Worm (Caenorhabditis elegans) whole organism, L2 larva: Measurements from ENCODE around the gene C17H11.4.

Source experiments
- C34F6.9 ChIP-seq: fragments of 150-350 bp; optimal IDR thresholded peaks from 2 replicates; lab custom pipeline; 2014; ENCODE audit warnings: missing biosample characterization, missing genetic modification characterization
- F13H6.1 ChIP-seq: sonication (generic microtip); optimal IDR thresholded peaks from 2 replicates; lab custom pipeline; 2016; ENCODE audit warnings: missing genetic modification characterization, missing compliant biosample characterization
- R02D3.7 ChIP-seq: fragments of 150-350 bp; optimal IDR thresholded peaks from 2 replicates; lab custom pipeline; 2014; ENCODE audit warnings: missing biosample characterization, missing genetic modification characterization
- Y55F3AM.14 ChIP-seq: fragments of 200-800 bp; sonication (Bioruptor generic); optimal IDR thresholded peaks from 2 replicates; lab custom pipeline; 2018; ENCODE audit warnings: mild to moderate bottlenecking, missing genetic modification characterization, missing compliant biosample characterization
- ZK546.5 ChIP-seq: sonication (generic microtip); optimal IDR thresholded peaks from 2 replicates; lab custom pipeline; 2017; ENCODE audit warnings: missing biosample characterization, missing genetic modification characterization
- alr-1 ChIP-seq: fragments of 150-350 bp; optimal IDR thresholded peaks from 2 replicates; lab custom pipeline; 2014; ENCODE audit warnings: missing biosample characterization, missing genetic modification characterization
- aly-2 ChIP-seq: fragments of 150-350 bp; optimal IDR thresholded peaks from 2 replicates; lab custom pipeline; 2014; ENCODE audit warnings: missing biosample characterization, missing genetic modification characterization
- ama-1 ChIP-seq: fragments of 150-350 bp; optimal IDR thresholded peaks from 2 replicates; lab custom pipeline; 2018; ENCODE audit warnings: inconsistent platforms
- blmp-1 ChIP-seq: sonication (generic microtip); optimal IDR thresholded peaks from 2 replicates; lab custom pipeline; 2017; ENCODE audit warnings: missing genetic modification characterization, mild to moderate bottlenecking, missing compliant biosample characterization, antibody characterized with exemption, moderate library complexity; ENCODE audit not compliant: insufficient read depth
- ceh-16 ChIP-seq: fragments of 150-350 bp; optimal IDR thresholded peaks from 2 replicates; lab custom pipeline; 2014; ENCODE audit warnings: missing biosample characterization, missing genetic modification characterization
- ceh-82 ChIP-seq: fragments of 150-350 bp; optimal IDR thresholded peaks from 2 replicates; lab custom pipeline; 2014; ENCODE audit warnings: missing biosample characterization, missing genetic modification characterization
- crh-2 ChIP-seq: sonication (generic microtip); optimal IDR thresholded peaks from 2 replicates; lab custom pipeline; 2017; ENCODE audit warnings: missing biosample characterization, missing genetic modification characterization
- dmd-4 ChIP-seq: sonication (generic microtip); optimal IDR thresholded peaks from 2 replicates; lab custom pipeline; 2017; ENCODE audit warnings: missing biosample characterization, missing genetic modification characterization
- egl-27 ChIP-seq: sonication (generic microtip); optimal IDR thresholded peaks from 3 replicates; lab custom pipeline; 2017; ENCODE audit warnings: missing biosample characterization, missing genetic modification reagents, missing genetic modification characterization
- elt-1 ChIP-seq: fragments of 150-350 bp; optimal IDR thresholded peaks from 2 replicates; lab custom pipeline; 2014; ENCODE audit warnings: missing biosample characterization, missing genetic modification characterization
- elt-3 ChIP-seq: sonication (generic microtip); optimal IDR thresholded peaks from 2 replicates; lab custom pipeline; 2017; ENCODE audit warnings: missing biosample characterization, missing genetic modification characterization
- fos-1 ChIP-seq: fragments of 150-350 bp; optimal IDR thresholded peaks from 2 replicates; lab custom pipeline; 2014; ENCODE audit warnings: missing biosample characterization, missing genetic modification characterization
- gmeb-1 ChIP-seq: fragments of 150-350 bp; optimal IDR thresholded peaks from 2 replicates; lab custom pipeline; 2014; ENCODE audit warnings: missing biosample characterization, missing genetic modification characterization
- lin-11 ChIP-seq: fragments of 150-350 bp; sonication (generic microtip); optimal IDR thresholded peaks from 2 replicates; lab custom pipeline; 2014; ENCODE audit warnings: missing biosample characterization, missing genetic modification characterization, inconsistent platforms, mixed read lengths
- lin-13 ChIP-seq: fragments of 150-350 bp; optimal IDR thresholded peaks from 2 replicates; lab custom pipeline; 2014; ENCODE audit warnings: missing biosample characterization, missing genetic modification reagents, missing genetic modification characterization
- lin-39 ChIP-seq: fragments of 150-350 bp; optimal IDR thresholded peaks from 2 replicates; lab custom pipeline; 2014; ENCODE audit warnings: missing biosample characterization, missing genetic modification reagents, missing genetic modification characterization
- lsy-2 ChIP-seq, 2 experiments: fragments of 150-350 bp in 1 of 2; sonication (generic microtip) in 1 of 2; optimal IDR thresholded peaks; 2 replicates each; lab custom pipeline; 2014 to 2017; ENCODE audit warnings: missing biosample characterization in 2 of 2, missing genetic modification characterization in 2 of 2
- mab-5 ChIP-seq: fragments of 150-350 bp; optimal IDR thresholded peaks from 2 replicates; lab custom pipeline; 2014; ENCODE audit warnings: missing biosample characterization, missing genetic modification characterization
- mbf-1 ChIP-seq: sonication (generic microtip); optimal IDR thresholded peaks from 2 replicates; lab custom pipeline; 2017; ENCODE audit warnings: missing biosample characterization, missing genetic modification characterization
- mdl-1 ChIP-seq, 2 experiments: fragments of 150-350 bp in 1 of 2; sonication (generic microtip) in 1 of 2; optimal IDR thresholded peaks; 2 replicates each; lab custom pipeline; 2017; ENCODE audit warnings: missing biosample characterization in 2 of 2, missing genetic modification characterization in 2 of 2
- nhr-10 ChIP-seq: sonication (generic microtip); optimal IDR thresholded peaks from 2 replicates; lab custom pipeline; 2017; ENCODE audit warnings: missing biosample characterization, missing genetic modification characterization
- nhr-11 ChIP-seq: fragments of 150-350 bp; optimal IDR thresholded peaks from 2 replicates; lab custom pipeline; 2014; ENCODE audit warnings: missing biosample characterization, missing genetic modification characterization
- nhr-12 ChIP-seq: fragments of 150-350 bp; optimal IDR thresholded peaks from 2 replicates; lab custom pipeline; 2014; ENCODE audit warnings: missing biosample characterization, missing genetic modification characterization
- nhr-129 ChIP-seq: fragments of 150-350 bp; optimal IDR thresholded peaks from 2 replicates; lab custom pipeline; 2014; ENCODE audit warnings: missing biosample characterization, missing genetic modification characterization
- nhr-21 ChIP-seq: fragments of 150-350 bp; optimal IDR thresholded peaks from 2 replicates; lab custom pipeline; 2014; ENCODE audit warnings: missing biosample characterization, missing genetic modification characterization
- nhr-23 ChIP-seq: fragments of 150-350 bp; optimal IDR thresholded peaks from 2 replicates; lab custom pipeline; 2014; ENCODE audit warnings: missing biosample characterization, missing genetic modification reagents, missing genetic modification characterization
- nhr-237 ChIP-seq: fragments of 150-350 bp; optimal IDR thresholded peaks from 2 replicates; lab custom pipeline; 2014; ENCODE audit warnings: missing biosample characterization, missing genetic modification characterization
- nhr-25 ChIP-seq: fragments of 150-350 bp; sonication (generic microtip); optimal IDR thresholded peaks from 3 replicates; lab custom pipeline; 2014; ENCODE audit warnings: missing biosample characterization, missing genetic modification characterization
- nhr-6 ChIP-seq: fragments of 150-350 bp; optimal IDR thresholded peaks from 2 replicates; lab custom pipeline; 2014; ENCODE audit warnings: missing biosample characterization, missing genetic modification characterization
- nhr-77 ChIP-seq: fragments of 150-350 bp; optimal IDR thresholded peaks from 2 replicates; lab custom pipeline; 2014; ENCODE audit warnings: missing biosample characterization, missing genetic modification characterization
- peb-1 ChIP-seq: fragments of 150-350 bp; optimal IDR thresholded peaks from 2 replicates; lab custom pipeline; 2014; ENCODE audit warnings: missing biosample characterization, missing genetic modification characterization
- sem-4 ChIP-seq: fragments of 150-350 bp; optimal IDR thresholded peaks from 2 replicates; lab custom pipeline; 2014; ENCODE audit warnings: missing biosample characterization, missing genetic modification reagents, missing genetic modification characterization
- skn-1 ChIP-seq: sonication (generic microtip); optimal IDR thresholded peaks from 2 replicates; lab custom pipeline; 2017; ENCODE audit warnings: missing biosample characterization, missing genetic modification characterization
- sma-3 ChIP-seq: sonication (generic microtip); optimal IDR thresholded peaks from 2 replicates; lab custom pipeline; 2016; ENCODE audit warnings: missing genetic modification reagents, missing genetic modification characterization, missing compliant biosample characterization
- sma-9 ChIP-seq, 2 experiments: fragments of 150-350 bp in 1 of 2; sonication (generic microtip) in 1 of 2; optimal IDR thresholded peaks; 2 replicates each; lab custom pipeline; 2014 to 2016; ENCODE audit warnings: missing genetic modification characterization in 2 of 2, mild to moderate bottlenecking in 1 of 2, missing biosample characterization in 1 of 2, missing compliant biosample characterization in 1 of 2, missing genetic modification reagents in 1 of 2, moderate library complexity in 1 of 2
- snpc-4 ChIP-seq: fragments of 150-350 bp; optimal IDR thresholded peaks from 2 replicates; lab custom pipeline; 2014; ENCODE audit warnings: missing biosample characterization, missing genetic modification characterization
- unc-39 ChIP-seq: fragments of 150-350 bp; optimal IDR thresholded peaks from 2 replicates; lab custom pipeline; 2014; ENCODE audit warnings: missing biosample characterization, missing genetic modification characterization
- unc-55 ChIP-seq: fragments of 150-350 bp; sonication (generic microtip); optimal IDR thresholded peaks from 3 replicates; lab custom pipeline; 2014; ENCODE audit warnings: missing biosample characterization, missing genetic modification reagents, missing genetic modification characterization
- unc-62 ChIP-seq: fragments of 150-350 bp; optimal IDR thresholded peaks from 2 replicates; lab custom pipeline; 2014; ENCODE audit warnings: missing biosample characterization, missing genetic modification reagents, missing genetic modification characterization
- zag-1 ChIP-seq: fragments of 150-350 bp; optimal IDR thresholded peaks from 2 replicates; lab custom pipeline; 2014; ENCODE audit warnings: missing biosample characterization, missing genetic modification characterization
- ztf-1 ChIP-seq: fragments of 200-800 bp; sonication (Bioruptor generic); conservative IDR thresholded peaks from 2 replicates; pipeline ENCODE4 v1.3.6; 2022; ENCODE audit warnings: missing genetic modification characterization, missing compliant biosample characterization
- ztf-11 ChIP-seq: sonication (generic microtip); optimal IDR thresholded peaks from 2 replicates; lab custom pipeline; 2017; ENCODE audit warnings: missing biosample characterization, missing genetic modification characterization
- ztf-4 ChIP-seq: fragments of 150-350 bp; optimal IDR thresholded peaks from 2 replicates; lab custom pipeline; 2014; ENCODE audit warnings: missing biosample characterization, missing genetic modification characterization

C17H11.4 gene

ce11 chrX:8210999-8211398, 29.6 kb upstream of the C17H11.4 start, which contains the start of gene cdd-1:
Gene cdd-1, minus strand, starts transcription at chrX:8211149.
- peak; percentile 66 for TF ChIP-seq sma-9 (GFP tag; optimal IDR thresholded peaks at IDR 0.05; lab: Kevin White, UChicago)
- TF ChIP-seq sma-9 (tag; optimal IDR thresholded peaks at IDR 0.05; lab: Kevin White, UChicago): no peak
- TF ChIP-seq lin-13: no peak
- TF ChIP-seq gmeb-1 (tag; lab: Kevin White, UChicago): peak; percentile 43
- no peak for TF ChIP-seq nhr-25 (tag; lab: Kevin White, UChicago)
- TF ChIP-seq lsy-2 (tag; optimal IDR thresholded peaks at IDR 0.05; lab: Kevin White, UChicago): peak in 1 of 2 experiments; percentile 14
- no peak for TF ChIP-seq Y55F3AM.14
- peak; percentile 19 for TF ChIP-seq ama-1 (lab: Kevin White, UChicago)
- TF ChIP-seq sma-3 (GFP tag; lab: Kevin White, UChicago): peak; percentile 44
- peak; percentile 43 for TF ChIP-seq F13H6.1
- no peak for TF ChIP-seq ztf-4 (tag; lab: Kevin White, UChicago)
- TF ChIP-seq unc-62 (GFP tag; lab: Kevin White, UChicago): no peak
- no peak for TF ChIP-seq unc-39
- TF ChIP-seq fos-1 (tag; lab: Kevin White, UChicago): peak; percentile 60
- no peak for TF ChIP-seq ZK546.5 (tag; lab: Kevin White, UChicago)
- no peak for TF ChIP-seq ceh-16 (tag; lab: Kevin White, UChicago)
- no peak for TF ChIP-seq nhr-10 (tag; lab: Kevin White, UChicago)
- TF ChIP-seq nhr-129 (tag; lab: Kevin White, UChicago): peak; percentile 4
- no peak for TF ChIP-seq nhr-237 (tag; lab: Kevin White, UChicago)
- no peak for TF ChIP-seq nhr-11 (tag; lab: Kevin White, UChicago)
- TF ChIP-seq ztf-1 (GFP tag; lab: Robert Waterston, UW): no peak
- peak; percentile 79 for TF ChIP-seq crh-2 (tag; lab: Kevin White, UChicago)
- TF ChIP-seq blmp-1: peak; percentile 2
- no peak for TF ChIP-seq nhr-77 (tag; lab: Kevin White, UChicago)
- no peak for TF ChIP-seq unc-55 (GFP tag; lab: Kevin White, UChicago)
- no peak for TF ChIP-seq nhr-6 (tag; lab: Kevin White, UChicago)
- TF ChIP-seq mab-5 (tag; lab: Kevin White, UChicago): no peak

- TF ChIP-seq mbf-1 (tag; lab: Kevin White, UChicago) (no peak), unc-55 (GFP tag; lab: Kevin White, UChicago) (peak; percentile 87), aly-2 (no peak), egl-27 (tag; lab: Kevin White, UChicago) (no peak), sma-3 (GFP tag; lab: Kevin White, UChicago) (no peak), dmd-4 (tag; lab: Kevin White, UChicago) (no peak), sma-9 (GFP tag; optimal IDR thresholded peaks at IDR 0.05; lab: Kevin White, UChicago) (peak; percentile 68), sma-9 (tag; optimal IDR thresholded peaks at IDR 0.05; lab: Kevin White, UChicago) (no peak), nhr-23 (tag; lab: Kevin White, UChicago) (no peak), sem-4 (tag; lab: Kevin White, UChicago) (no peak), ceh-82 (tag; lab: Kevin White, UChicago) (no peak), lin-11 (peak; percentile 3), ztf-1 (GFP tag; lab: Robert Waterston, UW) (no peak), Y55F3AM.14 (no peak), ztf-4 (tag; lab: Kevin White, UChicago) (no peak), lsy-2 (tag; optimal IDR thresholded peaks at IDR 0.05; lab: Kevin White, UChicago) (peak in 1 of 2 experiments; percentile 60), ZK546.5 (tag; lab: Kevin White, UChicago) (no peak), nhr-12 (tag; lab: Kevin White, UChicago) (no peak), mdl-1 (tag; optimal IDR thresholded peaks at IDR 0.05; lab: Kevin White, UChicago) (peak in 1 of 2 experiments; percentile 58), ceh-16 (tag; lab: Kevin White, UChicago) (no peak), crh-2 (tag; lab: Kevin White, UChicago) (peak; percentile 33), nhr-25 (tag; lab: Kevin White, UChicago) (no peak), skn-1 (tag; lab: Kevin White, UChicago) (no peak), mab-5 (tag; lab: Kevin White, UChicago) (no peak), nhr-77 (tag; lab: Kevin White, UChicago) (no peak), nhr-10 (tag; lab: Kevin White, UChicago) (no peak), F13H6.1 (peak; percentile 56), nhr-129 (tag; lab: Kevin White, UChicago) (peak; percentile 74), elt-1 (tag; lab: Kevin White, UChicago) (no peak), snpc-4 (tag; lab: Kevin White, UChicago) (no peak), peb-1 (tag; lab: Kevin White, UChicago) (no peak), fos-1 (tag; lab: Kevin White, UChicago) (peak; percentile 15), nhr-21 (tag; lab: Kevin White, UChicago) (no peak), unc-39 (no peak), alr-1 (tag; lab: Kevin White, UChicago) (no peak), unc-62 (GFP tag; lab: Kevin White, UChicago) (no peak), C34F6.9 (tag; lab: Kevin White, UChicago) (peak; percentile 65), nhr-237 (tag; lab: Kevin White, UChicago) (no peak), ztf-11 (tag; lab: Kevin White, UChicago) (no peak), gmeb-1 (tag; lab: Kevin White, UChicago) (no peak), lin-13 (no peak), R02D3.7 (tag; lab: Kevin White, UChicago) (no peak), lin-39 (tag; lab: Kevin White, UChicago) (no peak), elt-3 (tag; lab: Kevin White, UChicago) (no peak), blmp-1 (no peak), nhr-11 (tag; lab: Kevin White, UChicago) (no peak), zag-1 (peak; percentile 67), ama-1 (lab: Kevin White, UChicago) (no peak)
These were observed 24.5 kb upstream of the C17H11.4 start for ce11 chrX:8205919-8206318.
